Worm (Caenorhabditis elegans) whole organism, early embryonic: ENCODE results near the gene srx-105.

Experiments
- aly-1 ChIP-seq: sonication (generic microtip); optimal IDR thresholded peaks from 2 replicates; lab custom pipeline; 2016; ENCODE audit warnings: missing genetic modification characterization, missing compliant biosample characterization
- ama-1 ChIP-seq: fragments of 150-350 bp; optimal IDR thresholded peaks from 2 replicates; lab custom pipeline; 2014
- ets-7 ChIP-seq: sonication (generic microtip); optimal IDR thresholded peaks from 2 replicates; lab custom pipeline; 2016; ENCODE audit warnings: missing genotype, missing genetic modification characterization, missing compliant biosample characterization
- flt-1 ChIP-seq: fragments of 200-800 bp; sonication (Bioruptor generic); IDR thresholded peaks from 2 replicates; pipeline ENCODE4 v1.3.6; 2022; ENCODE audit warnings: missing genetic modification characterization, missing compliant biosample characterization
- hmbx-1 ChIP-seq: sonication (generic microtip); optimal IDR thresholded peaks from 2 replicates; lab custom pipeline; 2016; ENCODE audit warnings: mild to moderate bottlenecking, missing genetic modification characterization, missing compliant biosample characterization
- hnd-1 ChIP-seq: sonication (generic microtip); optimal IDR thresholded peaks from 2 replicates; lab custom pipeline; 2016; ENCODE audit warnings: missing genetic modification characterization, missing compliant biosample characterization
- pes-1 ChIP-seq: fragments of 200-800 bp; sonication (Bioruptor generic); IDR thresholded peaks from 2 replicates; pipeline ENCODE4 v1.3.6; 2022; ENCODE audit warnings: missing genetic modification reagents, missing genetic modification characterization, missing compliant biosample characterization
- tra-4 ChIP-seq: sonication (generic microtip); optimal IDR thresholded peaks from 2 replicates; lab custom pipeline; 2017; ENCODE audit warnings: missing genetic modification characterization, missing compliant biosample characterization

DNA sequence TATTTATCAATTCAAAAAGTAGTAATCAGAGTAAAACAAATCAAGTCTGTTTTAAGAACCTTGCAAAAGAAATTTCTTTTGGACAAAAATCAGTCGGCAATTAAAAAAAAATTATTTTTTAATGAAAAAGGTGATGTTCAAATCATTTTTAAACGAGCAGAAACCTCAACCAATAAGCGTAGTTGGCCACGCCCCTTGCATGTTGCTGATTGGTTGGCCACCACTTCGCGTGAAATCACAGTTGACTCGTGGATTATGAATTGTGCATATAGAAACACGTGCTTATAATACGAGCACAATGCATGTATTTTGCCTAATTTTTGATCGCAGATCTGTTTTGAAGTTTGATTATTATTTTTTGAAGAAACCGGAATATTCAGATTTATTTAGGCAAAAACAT, 36.0 kb downstream of the srx-105 start:
- TF ChIP-seq ets-7 = no peak
- no peak for TF ChIP-seq ama-1 (lab: Kevin White, UChicago)
- no peak for TF ChIP-seq flt-1 (GFP tag; lab: Robert Waterston, UW)
- no peak for TF ChIP-seq aly-1 (tag; lab: Kevin White, UChicago)
- no peak for TF ChIP-seq hmbx-1
- no peak for TF ChIP-seq pes-1
- TF ChIP-seq tra-4 (tag; lab: Kevin White, UChicago) = no peak
- no peak for TF ChIP-seq hnd-1 (tag; lab: Kevin White, UChicago)
